Fruit fly (Drosophila melanogaster) whole organism, prepupa: ENCODE data around the gene CheB74a.

Experiments
- CG10631 ChIP-seq: fragments of 200-800 bp; sonication (Bioruptor generic); optimal IDR thresholded peaks from 2 replicates; lab custom pipeline; 2016; ENCODE audit warnings: missing biosample characterization, missing genetic modification characterization
- CG10669 ChIP-seq: fragments of 200-800 bp; sonication (Bioruptor generic); optimal IDR thresholded peaks from 3 replicates; lab custom pipeline; 2018; ENCODE audit warnings: missing biosample characterization, mild to moderate bottlenecking, missing genetic modification characterization, moderate library complexity
- CG11294 ChIP-seq: fragments of 200-800 bp; sonication (Bioruptor generic); IDR thresholded peaks from 2 replicates; pipeline ENCODE4 v1.3.6; 2022; ENCODE audit warnings: missing biosample characterization, missing genetic modification characterization
- CG11762 ChIP-seq: fragments of 200-800 bp; sonication (Bioruptor generic); optimal IDR thresholded peaks from 3 replicates; lab custom pipeline; 2016; ENCODE audit warnings: missing biosample characterization, missing genetic modification characterization; ENCODE audit not compliant: insufficient read depth
- CG11902 ChIP-seq: fragments of 200-800 bp; sonication (Bioruptor generic); optimal IDR thresholded peaks from 3 replicates; lab custom pipeline; 2016; ENCODE audit warnings: missing biosample characterization, missing genetic modification characterization
- CG15336 ChIP-seq: fragments of 200-800 bp; sonication (Bioruptor generic); IDR thresholded peaks from 2 replicates; pipeline ENCODE4 v1.3.6; 2022; ENCODE audit warnings: missing biosample characterization, missing genetic modification characterization
- CG1621 ChIP-seq: fragments of 200-800 bp; sonication (Bioruptor generic); optimal IDR thresholded peaks from 3 replicates; lab custom pipeline; 2018; ENCODE audit warnings: missing biosample characterization, mild to moderate bottlenecking, missing genetic modification characterization
- CG3032 ChIP-seq: fragments of 200-800 bp; optimal IDR thresholded peaks from 2 replicates; lab custom pipeline; 2019; ENCODE audit warnings: missing biosample characterization, mild to moderate bottlenecking, missing genetic modification characterization, moderate library complexity
- CG31627 ChIP-seq: fragments of 200-800 bp; sonication (Bioruptor generic); optimal IDR thresholded peaks from 3 replicates; lab custom pipeline; 2016; ENCODE audit warnings: missing biosample characterization, missing genetic modification characterization
- CG32006 ChIP-seq: fragments of 200-800 bp; sonication (Bioruptor generic); optimal IDR thresholded peaks from 3 replicates; lab custom pipeline; 2017; ENCODE audit warnings: missing biosample characterization, mild to moderate bottlenecking, missing genetic modification characterization
- CG34406 ChIP-seq: fragments of 200-800 bp; sonication (Bioruptor generic); optimal IDR thresholded peaks from 3 replicates; lab custom pipeline; 2016; ENCODE audit warnings: missing biosample characterization, missing genetic modification characterization
- CG3919 ChIP-seq: fragments of 200-800 bp; sonication (Bioruptor generic); optimal IDR thresholded peaks from 3 replicates; lab custom pipeline; 2016; ENCODE audit warnings: missing biosample characterization, missing genetic modification characterization
- CG4318 ChIP-seq: fragments of 200-800 bp; sonication (Bioruptor generic); optimal IDR thresholded peaks from 3 replicates; lab custom pipeline; 2017; ENCODE audit warnings: missing biosample characterization, mild to moderate bottlenecking, missing genetic modification characterization
- CG6163 ChIP-seq: fragments of 200-800 bp; sonication (Bioruptor generic); IDR thresholded peaks from 3 replicates; pipeline ENCODE4 v1.3.6; 2022; ENCODE audit warnings: missing biosample characterization, missing genetic modification characterization
- CG6276 ChIP-seq: fragments of 200-800 bp; sonication (Bioruptor generic); optimal IDR thresholded peaks from 2 replicates; lab custom pipeline; 2017; ENCODE audit warnings: missing biosample characterization, mild to moderate bottlenecking, missing genetic modification characterization
- CG6854 ChIP-seq: fragments of 200-800 bp; sonication (Bioruptor generic); optimal IDR thresholded peaks from 2 replicates; lab custom pipeline; 2017; ENCODE audit warnings: missing biosample characterization, mild to moderate bottlenecking, missing genetic modification characterization
- CG8119 ChIP-seq: fragments of 200-800 bp; sonication (Bioruptor generic); IDR thresholded peaks from 3 replicates; pipeline ENCODE4 v1.3.6; 2022; ENCODE audit warnings: missing biosample characterization, missing genetic modification characterization
- CG8632 ChIP-seq: fragments of 200-800 bp; sonication (Bioruptor generic); optimal IDR thresholded peaks from 3 replicates; lab custom pipeline; 2016; ENCODE audit warnings: missing biosample characterization, missing genetic modification characterization
- CG9139 ChIP-seq: fragments of 200-800 bp; sonication (Bioruptor generic); optimal IDR thresholded peaks from 3 replicates; lab custom pipeline; 2017; ENCODE audit warnings: missing biosample characterization, mild to moderate bottlenecking, missing genetic modification characterization
- Eip75B ChIP-seq: fragments of 200-800 bp; sonication (Bioruptor generic); optimal IDR thresholded peaks from 3 replicates; lab custom pipeline; 2016; ENCODE audit warnings: missing biosample characterization, missing genetic modification characterization
- Eip78C ChIP-seq: fragments of 200-800 bp; sonication (Bioruptor generic); peaks from one replicate; lab custom pipeline; 2016; ENCODE audit warnings: missing biosample characterization, missing genetic modification characterization
- Eip93F ChIP-seq: fragments of 200-800 bp; sonication (Bioruptor generic); optimal IDR thresholded peaks from 2 replicates; lab custom pipeline; 2016; ENCODE audit warnings: missing biosample characterization, mild to moderate bottlenecking, missing genetic modification characterization
- Ets96B ChIP-seq: fragments of 200-800 bp; optimal IDR thresholded peaks from 2 replicates; lab custom pipeline; 2019; ENCODE audit warnings: missing biosample characterization, mild to moderate bottlenecking, missing genetic modification characterization, moderate library complexity
- Hr4 ChIP-seq: fragments of 200-800 bp; sonication (Bioruptor generic); optimal IDR thresholded peaks from 3 replicates; lab custom pipeline; 2016; ENCODE audit warnings: missing biosample characterization, missing genetic modification characterization
- Met ChIP-seq: fragments of 200-800 bp; sonication (Bioruptor generic); optimal IDR thresholded peaks from 3 replicates; lab custom pipeline; 2016; ENCODE audit warnings: missing biosample characterization, missing genetic modification characterization
- OdsH ChIP-seq: fragments of 200-800 bp; sonication (Bioruptor generic); optimal IDR thresholded peaks from 3 replicates; lab custom pipeline; 2016; ENCODE audit warnings: missing biosample characterization, missing genetic modification characterization
- Sox14 ChIP-seq: fragments of 200-800 bp; sonication (Bioruptor generic); optimal IDR thresholded peaks from 3 replicates; lab custom pipeline; 2016; ENCODE audit warnings: missing biosample characterization, missing genetic modification characterization
- Sox15 ChIP-seq: fragments of 200-800 bp; sonication (Bioruptor generic); optimal IDR thresholded peaks from 3 replicates; lab custom pipeline; 2016; ENCODE audit warnings: missing biosample characterization, missing genetic modification characterization
- eg ChIP-seq: fragments of 200-800 bp; sonication (Bioruptor generic); IDR thresholded peaks from 3 replicates; pipeline ENCODE4 v1.3.6; 2022; ENCODE audit warnings: missing biosample characterization, missing genetic modification characterization
- esn ChIP-seq: fragments of 200-800 bp; sonication (Bioruptor generic); optimal IDR thresholded peaks from 2 replicates; lab custom pipeline; 2016; ENCODE audit warnings: missing biosample characterization, mild to moderate bottlenecking, missing genetic modification characterization, moderate library complexity
- fd59A ChIP-seq: fragments of 200-800 bp; sonication (Bioruptor generic); optimal IDR thresholded peaks from 2 replicates; lab custom pipeline; 2017; ENCODE audit warnings: missing biosample characterization, mild to moderate bottlenecking, missing genetic modification characterization, missing genetic modification reagents
- fd85E ChIP-seq: fragments of 200-800 bp; sonication (Bioruptor generic); optimal IDR thresholded peaks from 3 replicates; lab custom pipeline; 2016; ENCODE audit warnings: missing biosample characterization, missing genetic modification characterization
- lz ChIP-seq: fragments of 200-800 bp; sonication (Bioruptor generic); optimal IDR thresholded peaks from 3 replicates; lab custom pipeline; 2016; ENCODE audit warnings: missing biosample characterization, missing genetic modification characterization
- pdm3 ChIP-seq: fragments of 200-800 bp; sonication (Bioruptor generic); optimal IDR thresholded peaks from 3 replicates; lab custom pipeline; 2016; ENCODE audit warnings: missing biosample characterization, missing genetic modification characterization
- salr ChIP-seq, 2 experiments: fragments of 200-800 bp; sonication (Bioruptor generic); optimal IDR thresholded peaks; 3 replicates each; lab custom pipeline; 2016 to 2018; ENCODE audit warnings: missing biosample characterization in 2 of 2, missing genetic modification characterization in 2 of 2, mild to moderate bottlenecking in 1 of 2
- spab ChIP-seq: fragments of 200-800 bp; sonication (Bioruptor generic); optimal IDR thresholded peaks from 2 replicates; lab custom pipeline; 2017; ENCODE audit warnings: missing biosample characterization, mild to moderate bottlenecking, missing genetic modification characterization, missing genetic modification reagents
- svp ChIP-seq: fragments of 200-800 bp; sonication (Bioruptor generic); peaks from one replicate; lab custom pipeline; 2016; ENCODE audit warnings: missing biosample characterization, missing genetic modification characterization
- vri ChIP-seq: fragments of 200-800 bp; sonication (Bioruptor generic); optimal IDR thresholded peaks from 3 replicates; lab custom pipeline; 2016; ENCODE audit warnings: missing biosample characterization, mild to moderate bottlenecking, missing genetic modification characterization

The CheB74a gene

DNA sequence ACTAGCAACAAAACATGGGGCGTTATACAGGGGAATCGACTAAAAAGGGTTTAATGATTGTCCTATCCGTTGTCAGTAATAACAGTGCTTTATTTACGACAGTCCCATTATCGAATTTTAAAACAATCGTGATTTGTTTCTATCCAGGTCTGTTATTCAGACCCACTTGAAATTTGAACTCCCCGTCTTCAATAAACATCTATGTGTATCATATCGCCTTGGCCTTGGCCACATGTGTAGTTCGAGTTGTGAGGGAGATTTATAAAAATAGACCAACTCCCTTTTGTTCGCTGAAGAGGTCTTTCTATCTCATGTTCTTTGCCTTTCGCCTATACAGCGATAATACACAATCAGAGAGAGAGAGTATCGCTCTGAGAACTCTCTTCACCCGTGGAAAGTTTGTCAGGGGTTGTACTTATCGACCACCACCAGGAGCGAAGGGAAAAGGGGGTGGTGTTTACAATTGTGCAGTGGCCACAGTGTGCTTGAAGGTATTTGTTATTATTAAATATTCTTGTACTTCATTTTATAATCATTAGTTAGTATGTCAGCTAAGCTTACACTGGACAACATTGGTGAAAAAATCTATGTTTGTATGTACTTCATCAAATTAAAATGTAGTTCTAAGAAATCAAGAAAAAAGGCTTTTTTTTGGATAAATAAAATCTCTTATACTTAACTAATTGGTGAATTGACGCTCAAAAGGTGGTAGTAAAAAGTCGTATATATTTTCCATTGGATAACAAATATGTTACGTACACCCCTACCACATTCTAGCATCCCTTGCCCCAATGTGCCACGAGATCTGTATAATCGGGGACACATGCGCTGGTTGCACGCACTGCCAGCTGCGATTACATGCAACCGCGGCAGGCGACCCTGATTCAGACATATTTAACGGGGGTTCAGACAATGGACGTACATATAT, 37.8 kb upstream of the CheB74a start (continued):
- TF ChIP-seq CG10669, result peak; percentile 79
- TF ChIP-seq CG6163 (GFP tag; lab: Robert Waterston, UW), result no peak; the same call in 2 of the 3 replicates
- peak; percentile 28 for TF ChIP-seq vri (GFP tag; lab: Kevin White, UChicago)
- peak; percentile 72 for TF ChIP-seq CG31627 (GFP tag; lab: Kevin White, UChicago)
- TF ChIP-seq Met (GFP tag; lab: Kevin White, UChicago), result peak; percentile 80
- TF ChIP-seq pdm3 (GFP tag; lab: Kevin White, UChicago), result peak; percentile 71
- peak; percentile 71 for TF ChIP-seq fd59A (GFP tag; lab: Kevin White, UChicago)
- peak; percentile 81 for TF ChIP-seq Eip75B (GFP tag; lab: Kevin White, UChicago)
- peak; percentile 72 for TF ChIP-seq spab (GFP tag; lab: Kevin White, UChicago)
- peak; percentile 54 for TF ChIP-seq CG11902
- TF ChIP-seq Sox14 (GFP tag; lab: Kevin White, UChicago), result peak; percentile 80
- peak; percentile 77 for TF ChIP-seq OdsH (GFP tag; lab: Kevin White, UChicago)
- peak; percentile 77 for TF ChIP-seq lz (GFP tag; lab: Kevin White, UChicago)
- peak; percentile 68 for TF ChIP-seq CG6276
- peak; percentile 74 for TF ChIP-seq CG34406 (GFP tag; lab: Kevin White, UChicago)
- TF ChIP-seq CG8119, result peak; percentile 76
- peak; percentile 93 for TF ChIP-seq svp (GFP tag; lab: Kevin White, UChicago)
- TF ChIP-seq CG32006, result peak; percentile 82
- peak; percentile 80 for TF ChIP-seq CG10631
- peak; percentile 71 for TF ChIP-seq CG1621 (tag; lab: Kevin White, UChicago)
- peak; percentile 60 for TF ChIP-seq Sox15
- peak; percentile 51 for TF ChIP-seq CG9139 (GFP tag; lab: Kevin White, UChicago)
- TF ChIP-seq CG11762 (GFP tag; lab: Kevin White, UChicago), result peak; percentile 79
- TF ChIP-seq CG15336 (GFP tag; lab: Robert Waterston, UW), result no peak; the same call in 1 of the 2 replicates
- TF ChIP-seq CG3032, result peak; percentile 80
- peak; percentile 79 for TF ChIP-seq CG3919
- peak; percentile 93 for TF ChIP-seq Eip78C (GFP tag; lab: Kevin White, UChicago)
- TF ChIP-seq CG6854 (GFP tag; lab: Kevin White, UChicago), result no peak
- TF ChIP-seq eg (GFP tag; lab: Robert Waterston, UW), result peak; percentile 51; the same call in 2 of the 3 replicates
- no peak for TF ChIP-seq Eip93F (GFP tag; lab: Kevin White, UChicago)
- TF ChIP-seq esn (GFP tag; lab: Kevin White, UChicago), result peak; percentile 87
- peak; percentile 36 to 77 for TF ChIP-seq salr (GFP tag; optimal IDR thresholded peaks at IDR 0.05; lab: Kevin White, UChicago)
- no peak for TF ChIP-seq CG11294 (GFP tag; lab: Robert Waterston, UW)
- TF ChIP-seq fd85E, result peak; percentile 38
- TF ChIP-seq CG4318, result peak; percentile 48
- TF ChIP-seq CG8632 (GFP tag; lab: Kevin White, UChicago), result peak; percentile 78

DNA sequence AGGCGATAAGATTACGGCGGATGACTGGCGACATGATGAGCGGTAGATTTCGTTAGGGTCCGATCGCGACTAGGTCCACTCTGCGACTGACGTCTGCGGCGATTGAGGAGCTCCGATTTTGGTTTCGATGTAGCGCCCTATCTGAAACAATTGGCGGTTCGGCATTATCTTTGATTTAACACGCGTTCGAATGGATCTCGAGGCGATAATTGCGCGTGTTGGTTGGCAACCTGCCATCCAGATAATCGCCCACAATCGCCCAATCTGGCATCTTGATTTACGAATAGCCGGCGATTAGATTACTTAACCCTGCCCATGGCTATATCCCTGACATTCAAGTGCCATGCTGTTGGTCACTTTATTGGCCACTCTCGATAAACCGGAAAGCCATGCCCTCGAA, 34.6 kb upstream of the CheB74a start:
- TF ChIP-seq Ets96B (tag; lab: Kevin White, UChicago) (no peak), svp (GFP tag; lab: Kevin White, UChicago) (peak; percentile 75), lz (GFP tag; lab: Kevin White, UChicago) (no peak), vri (GFP tag; lab: Kevin White, UChicago) (peak; percentile 69), Hr4 (GFP tag; lab: Kevin White, UChicago) (no peak)
